Worm (Caenorhabditis elegans) whole organism, L4/young adult: ENCODE results near the gene cyp-37B1.

ENCODE experiments used
- W03F9.2 ChIP-seq: fragments of 150-350 bp; optimal IDR thresholded peaks from 2 replicates; lab custom pipeline; 2014; ENCODE audit warnings: missing biosample characterization, missing genetic modification characterization
- dao-5 ChIP-seq: sonication (generic microtip); optimal IDR thresholded peaks from 2 replicates; lab custom pipeline; 2016; ENCODE audit warnings: missing genotype, missing genetic modification characterization, moderate library complexity, missing compliant biosample characterization
- him-1 ChIP-seq: sonication (generic microtip); optimal IDR thresholded peaks from 2 replicates; lab custom pipeline; 2016; ENCODE audit warnings: missing genotype, missing genetic modification reagents, missing genetic modification characterization, missing compliant biosample characterization

cyp-37B1 gene

DNA sequence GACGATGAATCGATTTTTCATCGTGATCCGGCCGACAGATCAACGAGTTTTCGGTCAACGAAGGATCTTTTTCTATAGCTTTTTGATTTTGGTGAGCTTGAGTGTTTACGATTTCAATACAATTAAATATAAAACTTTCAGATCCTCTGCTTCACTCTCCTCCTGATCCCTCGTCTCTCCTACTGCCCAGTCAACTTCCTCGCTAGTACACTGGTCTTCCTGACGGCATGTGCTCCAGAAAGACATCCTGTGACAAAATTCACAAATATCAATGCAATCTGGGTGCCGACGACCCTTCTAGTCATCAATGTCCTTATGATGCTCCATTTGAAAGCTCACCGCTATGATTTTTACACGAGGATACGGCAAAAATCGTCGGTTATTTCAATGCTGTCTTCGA, 30.4 kb downstream of the cyp-37B1 start:
- TF ChIP-seq dao-5 (tag; lab: Kevin White, UChicago) (no peak), him-1 (tag; lab: Kevin White, UChicago) (no peak), W03F9.2 (tag; lab: Kevin White, UChicago) (no peak)

DNA sequence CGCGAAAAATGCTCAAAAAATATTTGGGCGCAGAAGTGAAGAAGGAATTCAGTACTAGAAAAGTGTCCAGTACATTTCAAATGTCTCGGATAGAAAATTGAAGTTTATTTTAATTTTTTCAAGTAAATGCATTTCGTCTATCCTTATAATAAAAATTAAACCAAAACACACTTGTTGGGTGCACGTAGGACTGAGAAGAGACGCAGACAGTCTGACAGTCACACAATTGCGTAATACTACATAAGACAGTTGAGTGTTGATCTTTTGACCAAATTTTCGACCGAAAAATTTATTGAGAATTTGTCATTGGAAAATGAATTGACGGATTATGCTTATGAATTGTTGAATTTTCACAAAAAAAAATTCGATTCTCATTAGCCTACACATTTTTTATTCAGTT, 31.6 kb downstream of the cyp-37B1 start, which contains the start of gene oac-7:
oac-7 (plus strand) TSS at position 283 of the 400 bp plus-strand sequence.
- TF ChIP-seq W03F9.2 (tag; lab: Kevin White, UChicago) (no peak), him-1 (tag; lab: Kevin White, UChicago) (no peak), dao-5 (tag; lab: Kevin White, UChicago) (no peak)

- no peak for TF ChIP-seq W03F9.2 (tag; lab: Kevin White, UChicago)
Observed at ce11 chrV:16315004-16315403, 37.1 kb downstream of the cyp-37B1 start, which contains the start of gene str-214. str-214 (plus strand) TSS chrV:16315304.

- TF ChIP-seq W03F9.2 (tag; lab: Kevin White, UChicago) (no peak), dao-5 (tag; lab: Kevin White, UChicago) (no peak), him-1 (tag; lab: Kevin White, UChicago) (no peak)
Observed at ce11 chrV:16317244-16317643, 39.3 kb downstream of the cyp-37B1 start, which contains the start of gene srh-180. srh-180 (plus strand) TSS chrV:16317544.

DNA sequence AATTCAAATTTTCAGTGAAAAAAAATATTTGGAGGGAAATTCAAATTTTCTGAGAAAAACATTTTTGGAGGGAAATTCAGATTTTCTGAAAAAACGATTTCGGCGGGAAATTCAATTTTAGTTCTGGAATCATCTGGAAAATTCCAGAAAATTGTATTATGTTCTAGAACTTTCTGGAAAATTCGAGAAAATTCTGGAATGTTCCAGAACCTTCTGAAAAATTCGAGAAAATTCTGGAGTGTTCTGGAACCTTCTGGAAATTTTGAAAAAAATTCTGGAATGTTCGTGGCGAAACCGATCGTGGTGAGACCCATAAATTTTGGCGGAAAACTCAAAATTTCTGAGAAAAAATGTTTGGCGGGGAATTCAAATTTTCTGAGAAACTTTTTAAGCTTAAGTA, 44.2 kb downstream of the cyp-37B1 start:
- TF ChIP-seq him-1 (tag; lab: Kevin White, UChicago) (no peak), W03F9.2 (tag; lab: Kevin White, UChicago) (no peak), dao-5 (tag; lab: Kevin White, UChicago) (no peak)

DNA sequence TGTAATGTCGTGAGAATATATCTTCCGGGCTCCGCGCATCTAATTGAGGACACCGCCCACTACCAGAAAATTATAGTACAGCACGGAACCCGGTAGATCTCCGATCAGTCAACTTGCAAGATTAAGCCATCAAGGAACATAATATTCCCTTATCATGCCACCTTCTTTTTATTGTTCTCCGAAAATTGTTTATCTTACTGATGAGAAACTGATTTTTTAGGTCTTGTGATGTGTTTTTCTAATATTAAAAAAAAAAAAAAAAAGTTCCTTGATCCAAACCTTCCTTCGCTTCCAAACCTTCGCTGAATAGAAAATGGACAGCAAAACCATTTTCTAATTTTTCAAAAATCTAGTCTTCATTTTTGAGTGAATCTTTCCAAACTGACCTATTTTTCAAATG, 50.9 kb downstream of the cyp-37B1 start, which contains the start of gene F57G8.7:
F57G8.7 (plus strand) TSS at position 301 of the 400 bp plus-strand sequence.
- TF ChIP-seq dao-5 (tag; lab: Kevin White, UChicago), result no peak
- no peak for TF ChIP-seq him-1 (tag; lab: Kevin White, UChicago)
- TF ChIP-seq W03F9.2 (tag; lab: Kevin White, UChicago), result no peak
